Fruit fly (Drosophila melanogaster) whole organism, embryonic: ENCODE results near the gene retinin.

Experiments used
- ATbp ChIP-seq: fragments of 200-800 bp; sonication (Bioruptor generic); optimal IDR thresholded peaks from 2 replicates; lab custom pipeline; 2017; ENCODE audit warnings: missing biosample characterization, mild to moderate bottlenecking, missing genetic modification characterization, missing genetic modification reagents
- B-H1 ChIP-seq: fragments of 200-800 bp; sonication (Bioruptor generic); IDR thresholded peaks from 3 replicates; pipeline ENCODE4 v1.3.6; 2022; ENCODE audit warnings: missing biosample characterization, missing genetic modification characterization
- CG10209 ChIP-seq: fragments of 200-800 bp; sonication (Bioruptor generic); optimal IDR thresholded peaks from 3 replicates; lab custom pipeline; 2017; ENCODE audit warnings: missing biosample characterization, mild to moderate bottlenecking, missing genetic modification characterization, missing genetic modification reagents
- CG11560 ChIP-seq: fragments of 200-800 bp; sonication (Bioruptor generic); IDR thresholded peaks from 3 replicates; pipeline ENCODE4 v1.3.6; 2022; ENCODE audit warnings: missing biosample characterization, missing genetic modification characterization
- CG12236 ChIP-seq: fragments of 200-800 bp; sonication (Bioruptor generic); optimal IDR thresholded peaks from 2 replicates; lab custom pipeline; 2016; ENCODE audit warnings: missing biosample characterization, missing genetic modification characterization
- CG1233 ChIP-seq: fragments of 200-800 bp; sonication (Bioruptor generic); optimal IDR thresholded peaks from 4 replicates; lab custom pipeline; 2018; ENCODE audit warnings: missing biosample characterization, mild to moderate bottlenecking, missing genetic modification characterization
- CG15073 ChIP-seq: fragments of 200-800 bp; sonication (Bioruptor generic); optimal IDR thresholded peaks from 2 replicates; lab custom pipeline; 2016; ENCODE audit warnings: missing biosample characterization, missing genetic modification characterization
- CG15269 ChIP-seq: fragments of 200-800 bp; sonication (Bioruptor generic); optimal IDR thresholded peaks from 2 replicates; lab custom pipeline; 2018; ENCODE audit warnings: missing biosample characterization, mild to moderate bottlenecking, missing genetic modification characterization, moderate library complexity
- CG31441 ChIP-seq: fragments of 200-800 bp; sonication (Bioruptor generic); IDR thresholded peaks from 2 replicates; pipeline ENCODE4 v1.3.6; 2022; ENCODE audit warnings: missing biosample characterization, missing genetic modification characterization
- CG32532 ChIP-seq: fragments of 200-800 bp; sonication (Bioruptor generic); IDR thresholded peaks from 2 replicates; pipeline ENCODE4 v1.3.6; 2022; ENCODE audit warnings: missing biosample characterization, missing genetic modification characterization
- CG33557 ChIP-seq: fragments of 200-800 bp; sonication (Bioruptor generic); optimal IDR thresholded peaks from 2 replicates; lab custom pipeline; 2019; ENCODE audit warnings: missing biosample characterization, mild to moderate bottlenecking, missing genetic modification characterization, moderate library complexity
- CG3838 ChIP-seq: fragments of 200-800 bp; sonication (Bioruptor generic); optimal IDR thresholded peaks from 3 replicates; lab custom pipeline; 2016; ENCODE audit warnings: missing biosample characterization, missing genetic modification characterization
- CG6272 ChIP-seq: fragments of 200-800 bp; sonication (Bioruptor generic); IDR thresholded peaks from 2 replicates; pipeline ENCODE4 v1.3.6; 2022; ENCODE audit warnings: missing biosample characterization, missing genetic modification characterization
- CG6683 ChIP-seq: fragments of 200-800 bp; sonication (Bioruptor generic); optimal IDR thresholded peaks from 2 replicates; lab custom pipeline; 2017; ENCODE audit warnings: missing biosample characterization, mild to moderate bottlenecking, missing genetic modification characterization, missing genetic modification reagents
- CG6791 ChIP-seq: fragments of 200-800 bp; sonication (Bioruptor generic); IDR thresholded peaks from 3 replicates; pipeline ENCODE4 v1.3.6; 2022; ENCODE audit warnings: missing biosample characterization, missing genetic modification characterization; ENCODE audit not compliant: partially characterized antibody
- CoRest ChIP-seq: fragments of 200-800 bp; sonication (Bioruptor generic); optimal IDR thresholded peaks from 3 replicates; lab custom pipeline; 2018; ENCODE audit warnings: missing biosample characterization, mild to moderate bottlenecking, missing genetic modification characterization, moderate library complexity
- Dad ChIP-seq: fragments of 200-800 bp; sonication (Bioruptor generic); optimal IDR thresholded peaks from 3 replicates; lab custom pipeline; 2016; ENCODE audit warnings: missing biosample characterization, missing genetic modification characterization
- Dbx ChIP-seq: fragments of 200-800 bp; sonication (Bioruptor generic); IDR thresholded peaks from 3 replicates; pipeline ENCODE4 v1.3.6; 2022; ENCODE audit warnings: missing biosample characterization, missing genetic modification characterization
- Eip74EF ChIP-seq, 2 experiments: fragments of 200-800 bp in 1 of 2; fragments of >200 bp in 1 of 2; sonication (Bioruptor generic) in 1 of 2; optimal IDR thresholded peaks; 2 replicates each; lab custom pipeline; 2017 to 2019; ENCODE audit warnings: missing biosample characterization in 2 of 2, missing genetic modification characterization in 2 of 2, mild to moderate bottlenecking in 1 of 2, moderate library complexity in 1 of 2
- Gug ChIP-seq: fragments of 200-800 bp; sonication (Bioruptor generic); IDR thresholded peaks from 4 replicates; pipeline ENCODE4 v1.3.6; 2022; ENCODE audit warnings: missing biosample characterization, missing genetic modification characterization
- Lhr ChIP-seq: fragments of 200-800 bp; sonication (Bioruptor generic); optimal IDR thresholded peaks from 3 replicates; lab custom pipeline; 2017; ENCODE audit warnings: mild to moderate bottlenecking, missing biosample characterization, missing genetic modification reagents, missing genetic modification characterization
- Sox100B ChIP-seq: fragments of 200-800 bp; sonication (Bioruptor generic); optimal IDR thresholded peaks from 3 replicates; lab custom pipeline; 2018; ENCODE audit warnings: missing biosample characterization, mild to moderate bottlenecking, missing genetic modification characterization
- Sox102F ChIP-seq: fragments of 200-800 bp; sonication (Bioruptor generic); optimal IDR thresholded peaks from 2 replicates; lab custom pipeline; 2018; ENCODE audit warnings: missing biosample characterization, mild to moderate bottlenecking, missing genetic modification characterization, moderate library complexity
- Trl ChIP-seq, 3 experiments: fragments of >200 bp in 2 of 3; fragments of 200-800 bp in 1 of 3; sonication (Bioruptor generic) in 1 of 3; optimal IDR thresholded peaks; 2 replicates in 1 of 3; 3 replicates in 2 of 3; lab custom pipeline; 2016 to 2017; ENCODE audit warnings: missing biosample characterization in 1 of 3, missing genetic modification characterization in 1 of 3
- ara ChIP-seq: fragments of 200-800 bp; sonication (Bioruptor generic); IDR thresholded peaks from 2 replicates; pipeline ENCODE4 v1.3.6; 2022; ENCODE audit warnings: missing biosample characterization, missing genetic modification characterization
- dm ChIP-seq: fragments of 200-800 bp; sonication (Bioruptor generic); optimal IDR thresholded peaks from 3 replicates; lab custom pipeline; 2016; ENCODE audit warnings: missing biosample characterization, missing genetic modification characterization
- en ChIP-seq: fragments of 200-800 bp; sonication (Bioruptor generic); optimal IDR thresholded peaks from 2 replicates; lab custom pipeline; 2016; ENCODE audit warnings: missing biosample characterization, missing genetic modification characterization
- exex ChIP-seq: fragments of 200-800 bp; sonication (Bioruptor generic); optimal IDR thresholded peaks from 4 replicates; lab custom pipeline; 2018; ENCODE audit warnings: missing biosample characterization, mild to moderate bottlenecking, missing genetic modification characterization, moderate library complexity
- fd102C ChIP-seq: fragments of 200-800 bp; sonication (Bioruptor generic); optimal IDR thresholded peaks from 2 replicates; lab custom pipeline; 2018; ENCODE audit warnings: missing biosample characterization, mild to moderate bottlenecking, missing genetic modification characterization, moderate library complexity
- ftz-f1 ChIP-seq: fragments of 200-800 bp; sonication (Bioruptor generic); optimal IDR thresholded peaks from 2 replicates; lab custom pipeline; 2016; ENCODE audit warnings: missing biosample characterization, missing genetic modification characterization
- gcm2 ChIP-seq: fragments of 200-800 bp; sonication (Bioruptor generic); optimal IDR thresholded peaks from 2 replicates; lab custom pipeline; 2016; ENCODE audit warnings: missing biosample characterization, missing genetic modification characterization
- gem ChIP-seq: fragments of 200-800 bp; sonication (Bioruptor generic); optimal IDR thresholded peaks from 2 replicates; lab custom pipeline; 2019; ENCODE audit warnings: missing biosample characterization, mild to moderate bottlenecking, missing genetic modification characterization, moderate library complexity
- hb ChIP-seq: fragments of 200-800 bp; sonication (Bioruptor generic); IDR thresholded peaks from 3 replicates; pipeline ENCODE4 v1.3.6; 2022; ENCODE audit warnings: missing biosample characterization, missing genetic modification characterization; ENCODE audit not compliant: partially characterized antibody
- jumu ChIP-seq: fragments of 200-800 bp; sonication (Bioruptor generic); optimal IDR thresholded peaks from 3 replicates; lab custom pipeline; 2016; ENCODE audit warnings: missing biosample characterization, missing genetic modification characterization
- ken ChIP-seq: fragments of 200-800 bp; sonication (Bioruptor generic); IDR thresholded peaks from 3 replicates; pipeline ENCODE4 v1.3.6; 2022; ENCODE audit warnings: missing biosample characterization, missing genetic modification characterization
- lola ChIP-seq, 3 experiments: fragments of >200 bp in 2 of 3; fragments of 200-800 bp in 1 of 3; sonication (Bioruptor generic) in 1 of 3; optimal IDR thresholded peaks; 2 replicates each; lab custom pipeline; 2017 to 2019; ENCODE audit warnings: missing biosample characterization in 3 of 3, missing genetic modification characterization in 3 of 3, mild to moderate bottlenecking in 1 of 3, moderate library complexity in 1 of 3
- mld ChIP-seq: fragments of 200-800 bp; sonication (Bioruptor generic); IDR thresholded peaks from 3 replicates; pipeline ENCODE4 v1.3.6; 2022; ENCODE audit warnings: missing biosample characterization, missing genetic modification characterization; ENCODE audit not compliant: partially characterized antibody
- nau ChIP-seq: fragments of 200-800 bp; sonication (Bioruptor generic); optimal IDR thresholded peaks from 3 replicates; lab custom pipeline; 2017; ENCODE audit warnings: missing biosample characterization, mild to moderate bottlenecking, missing genetic modification characterization, missing genetic modification reagents
- onecut ChIP-seq: fragments of 200-800 bp; sonication (Bioruptor generic); IDR thresholded peaks from 2 replicates; pipeline ENCODE4 v1.3.6; 2022; ENCODE audit warnings: missing biosample characterization, missing genetic modification characterization
- peb ChIP-seq: fragments of 200-800 bp; sonication (Bioruptor generic); IDR thresholded peaks from 2 replicates; pipeline ENCODE4 v1.3.6; 2022; ENCODE audit warnings: missing biosample characterization, missing genetic modification characterization
- pfk ChIP-seq: fragments of 200-800 bp; sonication (Bioruptor generic); optimal IDR thresholded peaks from 2 replicates; lab custom pipeline; 2018; ENCODE audit warnings: missing biosample characterization, mild to moderate bottlenecking, missing genetic modification characterization, moderate library complexity
- pita ChIP-seq: fragments of 200-800 bp; sonication (Bioruptor generic); optimal IDR thresholded peaks from 2 replicates; lab custom pipeline; 2017; ENCODE audit warnings: missing biosample characterization, mild to moderate bottlenecking, missing genetic modification characterization
- pzg ChIP-seq: fragments of 200-800 bp; sonication (Bioruptor generic); optimal IDR thresholded peaks from 3 replicates; lab custom pipeline; 2018; ENCODE audit warnings: missing biosample characterization, mild to moderate bottlenecking, missing genetic modification characterization, moderate library complexity
- scrt ChIP-seq: fragments of 200-800 bp; sonication (Bioruptor generic); optimal IDR thresholded peaks from 2 replicates; lab custom pipeline; 2018; ENCODE audit warnings: missing biosample characterization, mild to moderate bottlenecking, missing genetic modification characterization, moderate library complexity
- shn ChIP-seq: fragments of 200-800 bp; sonication (Bioruptor generic); optimal IDR thresholded peaks from 3 replicates; lab custom pipeline; 2016; ENCODE audit warnings: missing biosample characterization, missing genetic modification characterization
- ssp ChIP-seq: fragments of 200-800 bp; sonication (Bioruptor generic); IDR thresholded peaks from 2 replicates; pipeline ENCODE4 v1.3.6; 2022; ENCODE audit warnings: missing biosample characterization, missing genetic modification characterization

Gene retinin

DNA sequence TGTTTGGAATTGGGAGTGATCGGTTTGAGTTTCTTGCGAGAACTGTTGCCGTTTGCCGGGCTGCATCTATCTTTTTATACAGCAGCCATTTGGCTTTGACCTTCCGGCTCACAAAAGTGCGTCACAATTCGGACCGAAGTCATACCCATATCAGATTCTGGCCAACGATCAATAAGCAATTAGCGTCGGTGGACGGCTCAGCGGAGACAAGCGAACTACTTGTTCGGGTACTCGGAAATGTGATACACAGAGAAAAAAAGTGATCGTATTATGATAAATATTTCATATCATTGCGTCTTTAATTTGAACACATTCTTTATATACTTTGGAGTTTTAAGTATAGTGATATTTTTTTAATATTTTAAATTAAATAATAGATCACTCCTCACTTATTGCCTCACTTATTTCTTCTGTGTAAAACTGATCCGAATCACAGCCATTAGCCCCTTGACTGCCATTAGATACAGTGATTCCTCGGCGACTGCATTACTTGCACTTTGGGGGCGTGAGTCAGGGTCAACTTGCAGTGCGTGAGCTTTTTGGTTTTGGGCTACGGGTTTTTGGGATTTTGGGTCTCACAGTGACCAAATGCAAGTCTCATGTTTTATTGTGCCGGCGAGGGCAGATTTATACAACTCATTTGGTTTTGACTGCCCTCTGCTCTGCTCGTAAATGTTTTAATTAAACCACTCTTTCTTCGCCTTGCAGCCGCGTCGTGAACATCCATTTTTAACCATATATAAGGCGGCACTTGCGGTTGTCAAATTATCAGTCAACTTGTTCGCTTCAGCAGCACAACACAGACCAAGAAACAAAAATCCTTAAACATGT, 25.7 kb upstream of the retinin start, which contains the start of the genes CG13043 and CG13063 (continued):
- TF ChIP-seq CG3838 (no peak), Eip74EF (GFP tag; optimal IDR thresholded peaks at IDR 0.05; lab: Kevin White, UChicago) (peak in 1 of 2 experiments; percentile 5), gem (tag; lab: Kevin White, UChicago) (peak; percentile 59), Dbx (GFP tag; lab: Robert Waterston, UW) (no peak), nau (GFP tag; lab: Kevin White, UChicago) (no peak), CG31441 (GFP tag; lab: Robert Waterston, UW) (0 out of 2 replicates have a peak, but pooled peaks have one; percentile 23), CoRest (peak; percentile 7), Sox102F (GFP tag; lab: Kevin White, UChicago) (peak; percentile 35), fd102C (GFP tag; lab: Kevin White, UChicago) (no peak), CG6683 (GFP tag; lab: Kevin White, UChicago) (no peak), shn (GFP tag; lab: Kevin White, UChicago) (no peak), exex (tag; lab: Kevin White, UChicago) (no peak), ssp (no peak), pita (GFP tag; lab: Kevin White, UChicago) (no peak), CG33557 (GFP tag; lab: Kevin White, UChicago) (no peak), CG12236 (GFP tag; lab: Kevin White, UChicago) (no peak), CG6791 (GFP tag; lab: Robert Waterston, UW) (no peak), en (GFP tag; lab: Kevin White, UChicago) (no peak), ken (GFP tag; lab: Robert Waterston, UW) (no peak), B-H1 (no peak), Sox100B (GFP tag; lab: Kevin White, UChicago) (peak; percentile 32), dm (GFP tag; lab: Kevin White, UChicago) (no peak), onecut (GFP tag; lab: Robert Waterston, UW) (no peak), lola (GFP tag; optimal IDR thresholded peaks at IDR 0.05; lab: Kevin White, UChicago) (no peak), ATbp (GFP tag; lab: Kevin White, UChicago) (no peak), Lhr (GFP tag; lab: Kevin White, UChicago) (no peak), CG15269 (peak; percentile 41), scrt (GFP tag; lab: Kevin White, UChicago) (no peak), hb (GFP tag; lab: Robert Waterston, UW) (no peak)
- TF ChIP-seq, all 482 proteins: peak for 31

dm6 chr3L:16308380-16308779, 23.4 kb upstream of the retinin start, which contains the start of gene CG13042:
Gene CG13042, minus strand, starts transcription at chr3L:16308480.
- TF ChIP-seq pzg (GFP tag; lab: Kevin White, UChicago) (no peak), Gug (GFP tag; lab: Robert Waterston, UW) (0 out of 4 replicates have a peak, but pooled peaks have one; percentile 2), gcm2 (GFP tag; lab: Kevin White, UChicago) (no peak)

DNA sequence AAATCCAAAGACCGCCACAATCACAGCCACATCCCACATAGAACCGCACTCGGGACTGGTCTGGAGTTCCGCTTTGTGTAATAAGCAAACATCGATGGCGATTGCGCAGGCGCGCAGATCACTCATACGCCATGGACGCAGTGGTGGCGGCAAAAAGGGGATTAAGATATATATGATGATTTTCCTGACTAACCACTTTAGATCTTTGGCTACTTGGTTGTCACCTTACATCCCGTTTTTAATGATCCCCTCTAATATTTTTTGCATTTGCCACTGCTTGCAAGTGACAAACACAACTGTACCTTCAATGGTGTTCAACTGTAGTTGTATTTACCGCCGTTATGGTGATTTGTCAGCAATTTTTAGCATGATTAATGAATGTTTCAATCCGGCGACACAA, 21.8 kb upstream of the retinin start:
- no peak for TF ChIP-seq CG10209 (GFP tag; lab: Kevin White, UChicago)
- no peak for TF ChIP-seq Dad
- no peak for TF ChIP-seq Trl (optimal IDR thresholded peaks at IDR 0.05; lab: Kevin White, UChicago)
- TF ChIP-seq Trl (GFP tag; optimal IDR thresholded peaks at IDR 0.05; lab: Kevin White, UChicago) = peak; percentile 38
- no peak for TF ChIP-seq mld
- peak; percentile 21 for TF ChIP-seq jumu
- TF ChIP-seq ftz-f1 (GFP tag; lab: Kevin White, UChicago) = no peak
- no peak for TF ChIP-seq pfk
- no peak for TF ChIP-seq peb
- TF ChIP-seq CG15073 (GFP tag; lab: Kevin White, UChicago) = no peak
- 0 out of 2 replicates have a peak, but pooled peaks have one; percentile 14 for TF ChIP-seq ara (GFP tag; lab: Robert Waterston, UW)
- 0 out of 2 replicates have a peak, but pooled peaks have one; percentile 6 for TF ChIP-seq CG32532 (GFP tag; lab: Robert Waterston, UW)
- TF ChIP-seq CG6272 (GFP tag; lab: Robert Waterston, UW) = no peak
- no peak for TF ChIP-seq CG1233
- TF ChIP-seq CG11560 (tag; lab: Robert Waterston, UW) = no peak
